Worm (Caenorhabditis elegans): ENCODE results near the gene R04F11.5.

DNA sequence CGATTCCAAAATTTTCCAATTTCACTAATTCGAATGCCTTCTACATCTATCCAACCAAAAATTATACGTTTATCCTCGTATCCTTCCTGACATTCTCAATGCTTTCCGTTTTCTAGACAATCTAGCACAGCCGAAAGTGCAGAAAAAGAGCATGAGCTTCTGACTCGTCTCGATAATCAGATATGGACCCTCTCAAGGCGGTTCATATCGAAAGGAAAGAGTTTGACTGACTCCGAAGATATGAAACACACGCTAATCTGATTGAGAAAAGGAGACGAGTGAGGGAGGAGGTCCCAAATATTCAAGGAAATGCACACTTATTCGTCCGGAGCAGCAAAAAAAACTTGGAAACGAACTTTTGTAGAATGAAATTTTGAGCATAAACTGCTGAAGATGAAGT, 11.4 kb upstream of the R04F11.5 start:
- no peak for TF ChIP-seq ama-1 (optimal IDR thresholded peaks at IDR 0.05)
- no peak for TF ChIP-seq ets-7 (tag; optimal IDR thresholded peaks at IDR 0.05)
- TF ChIP-seq ceh-13 (GFP tag; optimal IDR thresholded peaks at IDR 0.05) = no peak
- no peak for TF ChIP-seq flt-1 (GFP tag; IDR thresholded peaks at IDR 0.05)
- no peak for TF ChIP-seq tbx-37 (GFP tag; conservative IDR thresholded peaks at IDR 0.05)
- no peak for TF ChIP-seq scrt-1 (GFP tag; IDR thresholded peaks at IDR 0.05)
- TF ChIP-seq B0310.2 (tag; optimal IDR thresholded peaks at IDR 0.05) = no peak
- no peak for TF ChIP-seq tbx-11 (GFP tag; IDR thresholded peaks at IDR 0.05)
